Fruit fly (Drosophila melanogaster) whole organism, pupa: Measurements from ENCODE around the gene Epg5.

Experiments used
- CG10348 ChIP-seq: fragments of 200-800 bp; sonication (Bioruptor generic); IDR thresholded peaks from 2 replicates; pipeline ENCODE4 v1.3.6; 2022; ENCODE audit warnings: missing biosample characterization, missing genetic modification characterization
- CG12605 ChIP-seq: fragments of 200-800 bp; sonication (Bioruptor generic); IDR thresholded peaks from 2 replicates; pipeline ENCODE4 v1.3.6; 2022; ENCODE audit warnings: missing biosample characterization, missing genetic modification characterization
- CG13204 ChIP-seq: fragments of 200-800 bp; sonication (Bioruptor generic); optimal IDR thresholded peaks from 2 replicates; lab custom pipeline; 2018; ENCODE audit warnings: missing biosample characterization, mild to moderate bottlenecking, missing genetic modification characterization, moderate library complexity
- CG14655 ChIP-seq: fragments of 200-800 bp; sonication (Bioruptor generic); optimal IDR thresholded peaks from 3 replicates; lab custom pipeline; 2017; ENCODE audit warnings: mild to moderate bottlenecking, missing biosample characterization, missing genetic modification reagents, missing genetic modification characterization
- CG15710 ChIP-seq: fragments of 200-800 bp; sonication (Bioruptor generic); optimal IDR thresholded peaks from 2 replicates; lab custom pipeline; 2018; ENCODE audit warnings: missing biosample characterization, mild to moderate bottlenecking, missing genetic modification characterization, moderate library complexity
- CG17806 ChIP-seq: fragments of 200-800 bp; sonication (Bioruptor generic); optimal IDR thresholded peaks from 2 replicates; lab custom pipeline; 2018; ENCODE audit warnings: missing biosample characterization, mild to moderate bottlenecking, missing genetic modification characterization, moderate library complexity
- CG32121 ChIP-seq: fragments of 200-800 bp; sonication (Bioruptor generic); IDR thresholded peaks from 2 replicates; pipeline ENCODE4 v1.3.6; 2022; ENCODE audit warnings: missing biosample characterization, missing genetic modification characterization
- CG34367 ChIP-seq: fragments of 200-800 bp; sonication (Bioruptor generic); optimal IDR thresholded peaks from 2 replicates; lab custom pipeline; 2018; ENCODE audit warnings: missing biosample characterization, mild to moderate bottlenecking, missing genetic modification characterization
- CG4496 ChIP-seq: fragments of 200-800 bp; sonication (Bioruptor generic); IDR thresholded peaks from 3 replicates; pipeline ENCODE4 v1.3.6; 2022; ENCODE audit warnings: missing biosample characterization, missing genetic modification characterization
- CG8159 ChIP-seq: fragments of 200-800 bp; sonication (Bioruptor generic); optimal IDR thresholded peaks from 3 replicates; lab custom pipeline; 2018; ENCODE audit warnings: missing biosample characterization, mild to moderate bottlenecking, missing genetic modification characterization, moderate library complexity
- CG8301 ChIP-seq: fragments of 200-800 bp; sonication (Bioruptor generic); optimal IDR thresholded peaks from 2 replicates; lab custom pipeline; 2018; ENCODE audit warnings: missing biosample characterization, mild to moderate bottlenecking, missing genetic modification characterization
- CG9948 ChIP-seq: fragments of 200-800 bp; sonication (Bioruptor generic); optimal IDR thresholded peaks from 2 replicates; lab custom pipeline; 2018; ENCODE audit warnings: missing biosample characterization, mild to moderate bottlenecking, missing genetic modification characterization, moderate library complexity
- D1 ChIP-seq: fragments of 200-800 bp; sonication (Bioruptor generic); optimal IDR thresholded peaks from 2 replicates; lab custom pipeline; 2018; ENCODE audit warnings: missing biosample characterization, mild to moderate bottlenecking, missing genetic modification characterization, moderate library complexity
- EcR ChIP-seq: fragments of 200-800 bp; sonication (Bioruptor generic); optimal IDR thresholded peaks from 3 replicates; lab custom pipeline; 2019; ENCODE audit warnings: missing biosample characterization, missing genetic modification characterization, mild to moderate bottlenecking, moderate library complexity, missing genetic modification reagents
- Ets98B ChIP-seq: fragments of 200-800 bp; sonication (Bioruptor generic); IDR thresholded peaks from 2 replicates; pipeline ENCODE4 v1.3.6; 2022; ENCODE audit warnings: missing biosample characterization, missing genetic modification characterization
- Pif1A ChIP-seq: fragments of 200-800 bp; sonication (Bioruptor generic); optimal IDR thresholded peaks from 3 replicates; lab custom pipeline; 2016; ENCODE audit warnings: missing biosample characterization, missing genetic modification characterization
- Pif1B ChIP-seq: fragments of 200-800 bp; sonication (Bioruptor generic); optimal IDR thresholded peaks from 3 replicates; lab custom pipeline; 2016; ENCODE audit warnings: missing biosample characterization, missing genetic modification characterization
- Snoo ChIP-seq: fragments of 200-800 bp; sonication (Bioruptor generic); optimal IDR thresholded peaks from 3 replicates; lab custom pipeline; 2017; ENCODE audit warnings: missing biosample characterization, mild to moderate bottlenecking, missing genetic modification characterization, inconsistent platforms
- fd96Ca ChIP-seq: fragments of 200-800 bp; sonication (Bioruptor generic); IDR thresholded peaks from 3 replicates; pipeline ENCODE4 v1.3.6; 2022; ENCODE audit warnings: missing biosample characterization, missing genetic modification characterization
- gl ChIP-seq: fragments of 200-800 bp; sonication (Bioruptor generic); optimal IDR thresholded peaks from 2 replicates; lab custom pipeline; 2018; ENCODE audit warnings: missing biosample characterization, mild to moderate bottlenecking, missing genetic modification characterization
- rn ChIP-seq: fragments of 200-800 bp; sonication (Bioruptor generic); IDR thresholded peaks from 2 replicates; pipeline ENCODE4 v1.3.6; 2022; ENCODE audit warnings: missing biosample characterization, missing genetic modification characterization

Epg5 gene

dm6 chr3R:18742358-18743269 is 16.1 kb downstream of the Epg5 start:
- TF ChIP-seq gl (tag; lab: Kevin White, UChicago) (no peak), CG9948 (no peak), EcR (GFP tag; lab: Kevin White, UChicago) (no peak), Ets98B (GFP tag; lab: Robert Waterston, UW) (peak; percentile 44), CG8159 (tag; lab: Kevin White, UChicago) (no peak), CG10348 (no peak), CG13204 (GFP tag; lab: Kevin White, UChicago) (peak; percentile 62), CG8301 (tag; lab: Kevin White, UChicago) (peak; percentile 56), CG17806 (peak; percentile 30), fd96Ca (no peak), CG32121 (GFP tag; lab: Robert Waterston, UW) (peak; percentile 19; the same call in 1 of the 2 replicates), Snoo (no peak), Pif1B (GFP tag; lab: Kevin White, UChicago) (peak; percentile 57), D1 (tag; lab: Kevin White, UChicago) (peak; percentile 37), Pif1A (GFP tag; lab: Kevin White, UChicago) (peak; percentile 46), CG12605 (no peak), CG14655 (GFP tag; lab: Kevin White, UChicago) (peak; percentile 71), CG15710 (tag; lab: Kevin White, UChicago) (no peak), CG34367 (tag; lab: Kevin White, UChicago) (no peak), CG4496 (peak; percentile 62; the same call in 2 of the 3 replicates), rn (peak; percentile 34; the same call in 1 of the 2 replicates)

dm6 chr3R:18741844-18742187 is 16.9 kb downstream of the Epg5 start:
- no peak for TF ChIP-seq fd96Ca
- TF ChIP-seq Snoo = no peak
- TF ChIP-seq CG14655 (GFP tag; lab: Kevin White, UChicago) = no peak
- no peak for TF ChIP-seq rn
- TF ChIP-seq CG32121 (GFP tag; lab: Robert Waterston, UW) = no peak
- no peak for TF ChIP-seq Pif1B (GFP tag; lab: Kevin White, UChicago)
- TF ChIP-seq CG15710 (tag; lab: Kevin White, UChicago) = no peak
- TF ChIP-seq CG9948 = no peak
- TF ChIP-seq Ets98B (GFP tag; lab: Robert Waterston, UW) = no peak

DNA sequence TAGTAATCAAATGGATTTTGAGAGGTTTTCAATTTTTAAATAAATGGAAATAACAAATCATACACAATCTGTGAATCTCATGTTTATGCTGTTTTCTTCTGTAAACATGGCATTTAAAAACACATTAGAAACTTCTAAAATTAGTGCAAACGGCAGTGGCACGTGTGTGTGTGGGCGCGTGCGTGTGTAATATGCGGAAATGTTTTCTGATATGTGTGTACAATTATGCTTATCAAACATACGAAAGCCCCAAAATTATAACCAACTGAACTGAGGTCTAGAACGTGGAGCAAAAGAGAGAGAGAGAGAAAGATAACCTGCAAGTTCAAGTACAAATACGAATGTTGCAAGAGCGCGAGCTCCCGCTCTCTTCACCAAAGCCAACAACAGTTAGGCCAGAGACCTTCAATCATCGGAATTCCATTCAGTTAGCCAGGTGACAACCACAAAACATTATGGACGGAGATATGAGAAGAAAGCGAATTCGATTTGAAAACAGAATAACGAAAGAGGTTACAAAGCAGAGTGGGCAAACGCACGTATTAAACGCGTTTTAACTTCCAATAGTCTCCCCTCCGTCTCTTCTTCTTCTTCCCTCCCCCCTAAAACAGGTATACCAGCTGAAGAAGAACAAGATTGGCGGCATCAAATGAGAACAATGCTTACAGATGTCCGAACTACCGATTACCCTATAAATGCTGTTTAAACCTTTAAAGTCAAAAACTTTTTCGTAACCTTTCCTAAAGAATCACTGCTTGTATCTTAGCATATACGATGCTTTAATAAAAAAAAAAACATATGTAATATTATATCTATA is 17.4 kb downstream of the Epg5 start:
- TF ChIP-seq D1 (tag; lab: Kevin White, UChicago) (peak; percentile 70), CG14655 (GFP tag; lab: Kevin White, UChicago) (peak; percentile 96), CG15710 (tag; lab: Kevin White, UChicago) (peak; percentile 87), CG32121 (GFP tag; lab: Robert Waterston, UW) (peak; percentile 90), CG12605 (peak; percentile 91), Pif1B (GFP tag; lab: Kevin White, UChicago) (peak; percentile 93), gl (tag; lab: Kevin White, UChicago) (peak; percentile 71), rn (peak; percentile 79), CG8159 (tag; lab: Kevin White, UChicago) (peak; percentile 87), CG13204 (GFP tag; lab: Kevin White, UChicago) (peak; percentile 74), CG8301 (tag; lab: Kevin White, UChicago) (peak; percentile 95), CG34367 (tag; lab: Kevin White, UChicago) (peak; percentile 83), CG4496 (peak; percentile 96), Pif1A (GFP tag; lab: Kevin White, UChicago) (peak; percentile 90), EcR (GFP tag; lab: Kevin White, UChicago) (no peak), Ets98B (GFP tag; lab: Robert Waterston, UW) (peak; percentile 94), CG17806 (peak; percentile 90), CG10348 (peak; percentile 45; the same call in 1 of the 2 replicates), CG9948 (peak; percentile 88), fd96Ca (peak; percentile 79; the same call in 2 of the 3 replicates), Snoo (peak; percentile 95)

DNA sequence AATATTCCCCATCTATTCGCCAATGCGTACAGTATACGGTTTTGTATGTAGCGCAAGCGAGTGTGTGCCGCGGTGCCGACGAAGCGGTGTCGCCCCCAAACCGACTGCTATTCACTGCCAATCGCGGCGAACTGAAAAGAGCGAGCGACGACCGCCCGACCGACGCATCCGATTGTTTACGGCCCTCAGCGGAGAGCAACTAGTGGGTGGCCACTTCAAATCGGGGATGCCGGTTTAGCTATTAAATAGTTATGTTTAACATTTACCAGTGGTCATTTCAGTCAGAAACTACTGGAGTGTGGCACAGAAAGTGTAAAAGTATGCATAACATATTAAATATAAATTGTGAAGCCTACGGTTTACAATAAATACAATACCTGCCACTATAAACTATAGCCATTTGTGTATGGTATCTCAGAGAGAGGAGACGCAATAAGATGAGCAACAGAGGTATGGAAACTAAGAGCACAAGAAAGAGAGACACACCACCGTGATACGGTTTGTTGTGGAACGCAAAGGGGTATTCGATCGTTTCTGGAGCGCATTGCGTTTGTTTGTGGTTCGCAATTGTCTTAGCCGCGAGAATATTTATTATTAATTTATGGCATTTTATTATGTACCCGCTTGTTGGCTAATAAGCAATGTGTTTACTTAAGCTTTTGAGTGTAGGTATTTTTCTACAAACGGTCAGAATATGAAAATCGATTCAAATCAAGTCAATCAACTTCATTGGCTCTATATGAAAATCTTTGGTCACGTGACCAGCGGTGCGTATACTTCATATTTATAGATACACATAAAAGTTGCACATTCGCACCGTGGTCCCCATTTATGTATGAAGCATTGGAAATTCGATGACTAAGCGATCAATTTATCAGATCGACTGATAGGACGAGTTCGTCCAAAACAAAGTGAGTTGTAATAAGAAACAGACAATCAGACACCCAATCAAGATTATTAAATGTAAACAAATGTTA is 18.4 kb downstream of the Epg5 start:
- TF ChIP-seq CG9948 = no peak
- no peak for TF ChIP-seq CG10348
- TF ChIP-seq Pif1B (GFP tag; lab: Kevin White, UChicago) = peak; percentile 34
- TF ChIP-seq D1 (tag; lab: Kevin White, UChicago) = no peak
- no peak for TF ChIP-seq CG17806
- TF ChIP-seq CG13204 (GFP tag; lab: Kevin White, UChicago) = peak; percentile 69
- TF ChIP-seq Pif1A (GFP tag; lab: Kevin White, UChicago) = no peak
- no peak for TF ChIP-seq gl (tag; lab: Kevin White, UChicago)
- TF ChIP-seq Snoo = no peak
- TF ChIP-seq CG8301 (tag; lab: Kevin White, UChicago) = no peak
- no peak for TF ChIP-seq rn
- TF ChIP-seq CG34367 (tag; lab: Kevin White, UChicago) = no peak
- peak; percentile 45; the same call in 1 of the 3 replicates for TF ChIP-seq CG4496
- peak; percentile 39 for TF ChIP-seq EcR (GFP tag; lab: Kevin White, UChicago)
- TF ChIP-seq CG14655 (GFP tag; lab: Kevin White, UChicago) = no peak
- no peak for TF ChIP-seq CG8159 (tag; lab: Kevin White, UChicago)
- TF ChIP-seq CG15710 (tag; lab: Kevin White, UChicago) = no peak
- TF ChIP-seq CG12605 = peak; percentile 8; the same call in 1 of the 2 replicates
- TF ChIP-seq fd96Ca = no peak
